Worm (Caenorhabditis elegans) whole organism, young adult: ENCODE data around the gene F32D8.11.

Experiments
- Y79H2A.3 ChIP-seq: fragments of 200-800 bp; sonication (Bioruptor generic); conservative IDR thresholded peaks from 2 replicates; pipeline ENCODE4 v1.3.6; 2022; ENCODE audit warnings: missing genetic modification reagents, missing genetic modification characterization, missing compliant biosample characterization
- dpl-1 ChIP-seq: fragments of 150-350 bp; optimal IDR thresholded peaks from 2 replicates; lab custom pipeline; 2014; ENCODE audit warnings: missing biosample characterization, missing genetic modification reagents, missing genetic modification characterization
- him-1 ChIP-seq: sonication (generic microtip); optimal IDR thresholded peaks from 2 replicates; lab custom pipeline; 2016; ENCODE audit warnings: missing genotype, missing genetic modification reagents, missing genetic modification characterization, missing compliant biosample characterization
- lsy-27 ChIP-seq: sonication (generic microtip); optimal IDR thresholded peaks from 2 replicates; lab custom pipeline; 2017; ENCODE audit warnings: missing genetic modification characterization, mild to moderate bottlenecking, missing compliant biosample characterization, antibody characterized with exemption, missing genotype, borderline replicate concordance; ENCODE audit not compliant: insufficient read depth
- nhr-90 ChIP-seq: sonication (generic microtip); optimal IDR thresholded peaks from 2 replicates; lab custom pipeline; 2016; ENCODE audit warnings: missing genotype, mild to moderate bottlenecking, missing genetic modification characterization, missing compliant biosample characterization
- ztf-3 ChIP-seq: fragments of 200-800 bp; sonication (Bioruptor generic); optimal IDR thresholded peaks from 2 replicates; lab custom pipeline; 2018; ENCODE audit warnings: mild to moderate bottlenecking, missing genetic modification characterization, missing compliant biosample characterization
- ztf-6 ChIP-seq: fragments of 200-800 bp; sonication (Bioruptor generic); IDR thresholded peaks from 2 replicates; pipeline ENCODE4 v1.3.6; 2022; ENCODE audit warnings: missing genetic modification reagents, missing genetic modification characterization, missing compliant biosample characterization

DNA sequence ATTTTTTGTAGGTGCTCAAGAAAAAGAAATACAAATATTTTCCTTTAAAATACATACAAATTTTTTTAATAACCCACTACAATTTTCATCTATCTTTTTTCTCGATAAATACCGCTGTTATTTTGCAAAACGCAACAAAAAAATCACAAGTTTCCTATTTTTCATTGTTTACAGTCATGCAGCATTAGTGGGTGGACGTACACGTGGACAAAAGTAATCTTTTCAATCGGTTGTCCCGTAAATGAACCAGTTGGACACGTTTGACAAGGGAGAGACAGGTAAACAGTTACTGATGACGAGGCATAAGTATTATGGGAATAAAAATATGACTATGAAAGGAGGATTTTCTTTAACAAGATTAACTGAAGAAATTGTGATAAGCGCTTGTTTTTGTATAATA, 15.7 kb downstream of the F32D8.11 start:
- no peak for TF ChIP-seq dpl-1 (GFP tag; lab: Kevin White, UChicago)
- no peak for TF ChIP-seq Y79H2A.3 (GFP tag; lab: Robert Waterston, UW)
- no peak for TF ChIP-seq lsy-27 (tag; lab: Kevin White, UChicago)
- TF ChIP-seq ztf-6 (GFP tag; lab: Robert Waterston, UW), result no peak
- no peak for TF ChIP-seq him-1 (tag; lab: Kevin White, UChicago)
- no peak for TF ChIP-seq nhr-90
- no peak for TF ChIP-seq ztf-3
